Fruit fly (Drosophila melanogaster): ENCODE data around the gene Gbeta13F.

The Gbeta13F gene

DNA sequence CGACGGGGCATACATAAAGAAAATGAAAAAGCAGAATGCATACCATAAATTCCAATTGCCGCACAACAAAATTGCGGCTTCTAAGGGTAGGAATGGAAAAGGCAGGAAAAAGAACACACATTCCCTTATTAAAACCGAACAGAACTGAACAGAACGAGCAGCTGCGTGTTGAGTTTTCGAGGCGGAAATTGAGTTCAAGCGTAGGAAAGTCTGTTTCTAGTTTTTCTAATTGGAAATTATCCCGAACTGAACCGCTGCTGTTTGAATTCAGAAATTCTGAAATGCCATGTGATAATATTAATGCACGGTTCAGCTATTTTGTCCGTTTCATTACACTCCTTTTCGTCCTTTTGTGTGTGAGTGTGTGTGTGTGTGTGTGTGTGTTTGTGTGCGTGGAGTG is 43.0 kb upstream of the Gbeta13F start:
- TF ChIP-seq Dfd (GFP tag; optimal IDR thresholded peaks at IDR 0.05) (peak; percentile 36), tai (GFP tag; optimal IDR thresholded peaks at IDR 0.05) (no peak), h (GFP tag; optimal IDR thresholded peaks at IDR 0.05) (no peak)

DNA sequence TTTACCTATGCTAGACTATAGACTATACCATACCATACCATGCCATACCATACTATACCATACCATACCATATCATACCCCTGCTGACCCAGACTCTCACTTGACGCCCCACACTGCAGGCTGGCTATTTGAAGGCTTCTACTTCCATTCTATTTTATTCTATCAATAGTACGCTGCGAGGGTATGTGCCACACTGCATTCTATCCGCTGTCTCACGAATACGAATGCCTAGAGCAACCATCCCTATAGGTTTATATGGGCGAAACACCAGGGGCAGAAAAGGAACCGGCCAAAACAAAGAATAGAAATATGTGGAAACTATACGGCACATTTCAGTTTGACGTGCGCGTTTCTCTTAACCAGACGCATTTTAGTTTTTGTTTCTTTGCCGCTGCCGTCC is 42.1 kb upstream of the Gbeta13F start:
- TF ChIP-seq Hr83 (GFP tag; optimal IDR thresholded peaks at IDR 0.05; ENCODE audit: poor library complexity, severe bottlenecking), result no peak
- no peak for TF ChIP-seq Dfd (GFP tag; optimal IDR thresholded peaks at IDR 0.05)
- no peak for TF ChIP-seq ey (GFP tag; optimal IDR thresholded peaks at IDR 0.05)
- TF ChIP-seq sage (GFP tag; optimal IDR thresholded peaks at IDR 0.05), result no peak
- no peak for TF ChIP-seq jim (GFP tag; optimal IDR thresholded peaks at IDR 0.05)
- no peak for TF ChIP-seq dmrt93B (GFP tag; optimal IDR thresholded peaks at IDR 0.05)

- TF ChIP-seq foxo (GFP tag; optimal IDR thresholded peaks at IDR 0.05), result peak in 1 of 2 experiments; percentile 20
- TF ChIP-seq woc (GFP tag; optimal IDR thresholded peaks at IDR 0.05), result peak; percentile 34
- peak; percentile 5 for TF ChIP-seq HLH106 (tag; optimal IDR thresholded peaks at IDR 0.05)
- no peak for TF ChIP-seq pan (optimal IDR thresholded peaks at IDR 0.05)
Observed at dm6 chrX:15818608-15819184, 41.2 kb upstream of the Gbeta13F start.

DNA sequence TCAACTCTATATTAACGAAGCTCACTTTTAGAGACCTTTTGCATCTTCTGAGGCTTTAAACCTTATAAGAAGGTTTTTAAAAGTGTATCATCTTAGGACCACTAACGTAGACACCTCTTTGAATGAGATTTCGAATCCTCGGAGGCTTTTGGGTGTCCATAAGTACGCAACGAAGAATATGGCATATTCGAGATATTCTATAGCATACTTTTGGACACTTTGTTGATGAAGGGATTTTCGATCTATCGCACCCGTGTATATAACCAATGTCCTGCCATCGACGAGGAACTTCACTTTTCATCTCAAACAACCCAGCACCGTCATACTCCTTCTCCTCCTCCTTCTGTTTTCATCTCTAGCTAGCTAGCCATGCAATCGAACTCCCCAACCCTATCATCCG is 37.6 kb upstream of the Gbeta13F start:
- TF ChIP-seq CrebA (GFP tag; optimal IDR thresholded peaks at IDR 0.05; ENCODE audit: borderline replicate concordance), result no peak
- no peak for TF ChIP-seq brk (GFP tag; optimal IDR thresholded peaks at IDR 0.05)
- TF ChIP-seq h (GFP tag; optimal IDR thresholded peaks at IDR 0.05), result no peak
- no peak for TF ChIP-seq dmrt93B (GFP tag; optimal IDR thresholded peaks at IDR 0.05)
- no peak for TF ChIP-seq psq (GFP tag; optimal IDR thresholded peaks at IDR 0.05)
- TF ChIP-seq Dfd (GFP tag; optimal IDR thresholded peaks at IDR 0.05), result no peak
- TF ChIP-seq Dif (GFP tag; optimal IDR thresholded peaks at IDR 0.05; ENCODE audit: partially characterized antibody), result no peak
- TF ChIP-seq HLH106 (tag; optimal IDR thresholded peaks at IDR 0.05), result no peak
- no peak for TF ChIP-seq rgr (GFP tag; optimal IDR thresholded peaks at IDR 0.05)
- no peak for TF ChIP-seq woc (GFP tag; optimal IDR thresholded peaks at IDR 0.05)
- no peak for TF ChIP-seq jim (GFP tag; optimal IDR thresholded peaks at IDR 0.05)
- no peak for TF ChIP-seq OdsH (GFP tag; optimal IDR thresholded peaks at IDR 0.05)
- TF ChIP-seq fru (GFP tag; optimal IDR thresholded peaks at IDR 0.05), result no peak
- TF ChIP-seq sage (GFP tag; optimal IDR thresholded peaks at IDR 0.05), result no peak

DNA sequence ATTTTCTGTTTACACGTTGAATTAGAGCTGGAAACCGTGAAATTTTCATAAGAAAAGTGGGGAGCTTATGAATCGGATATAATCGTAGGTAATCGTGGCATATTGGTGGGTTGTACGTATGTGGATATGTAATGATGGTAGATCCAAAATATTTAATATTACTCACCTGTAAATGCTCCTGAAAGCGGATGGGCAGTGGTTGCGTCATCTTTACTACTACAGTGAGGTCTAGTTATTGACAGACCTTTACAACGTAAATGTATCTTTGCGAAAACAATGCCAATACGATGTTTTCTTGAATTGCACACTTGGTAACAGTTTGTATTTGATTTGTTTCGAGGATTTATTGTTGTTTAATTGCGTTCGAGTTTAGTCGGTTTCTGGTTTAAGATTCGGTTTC is 26.0 kb upstream of the Gbeta13F start:
- no peak for TF ChIP-seq Myc (optimal IDR thresholded peaks at IDR 0.05)
- no peak for TF ChIP-seq CG32264 (GFP tag; optimal IDR thresholded peaks at IDR 0.05)
- no peak for TF ChIP-seq psq (GFP tag; optimal IDR thresholded peaks at IDR 0.05)

dm6 chrX:15834594-15835236 is 25.2 kb upstream of the Gbeta13F start:
- TF ChIP-seq h (GFP tag; optimal IDR thresholded peaks at IDR 0.05) (peak; percentile 8), Abd-B (GFP tag; optimal IDR thresholded peaks at IDR 0.05) (no peak), ey (GFP tag; optimal IDR thresholded peaks at IDR 0.05) (no peak), Hr83 (GFP tag; optimal IDR thresholded peaks at IDR 0.05; ENCODE audit: poor library complexity, severe bottlenecking) (peak; percentile 5), fru (GFP tag; optimal IDR thresholded peaks at IDR 0.05) (no peak), Vsx2 (GFP tag; optimal IDR thresholded peaks at IDR 0.05; ENCODE audit: partially characterized antibody) (peak; percentile 63), Dif (GFP tag; optimal IDR thresholded peaks at IDR 0.05; ENCODE audit: partially characterized antibody) (peak; percentile 86), pan (optimal IDR thresholded peaks at IDR 0.05) (no peak), CG32264 (GFP tag; optimal IDR thresholded peaks at IDR 0.05) (no peak), dsf (GFP tag; optimal IDR thresholded peaks at IDR 0.05; ENCODE audit: borderline replicate concordance) (no peak), jim (GFP tag; optimal IDR thresholded peaks at IDR 0.05) (no peak), Dfd (GFP tag; optimal IDR thresholded peaks at IDR 0.05) (no peak), Rel (GFP tag; optimal IDR thresholded peaks at IDR 0.05) (no peak), Rel (tag; optimal IDR thresholded peaks at IDR 0.05) (peak; percentile 95), lola (GFP tag; optimal IDR thresholded peaks at IDR 0.05) (no peak), dmrt93B (GFP tag; optimal IDR thresholded peaks at IDR 0.05) (no peak), Hnf4 (GFP tag; optimal IDR thresholded peaks at IDR 0.05) (peak; percentile 23), sv (GFP tag; optimal IDR thresholded peaks at IDR 0.05) (no peak), psq (GFP tag; optimal IDR thresholded peaks at IDR 0.05) (no peak), GATAd (GFP tag; optimal IDR thresholded peaks at IDR 0.05) (no peak), CrebA (GFP tag; optimal IDR thresholded peaks at IDR 0.05; ENCODE audit: borderline replicate concordance) (no peak), brk (GFP tag; optimal IDR thresholded peaks at IDR 0.05) (peak; percentile 46), Sp1 (GFP tag; optimal IDR thresholded peaks at IDR 0.05) (no peak), tai (GFP tag; optimal IDR thresholded peaks at IDR 0.05) (no peak), Mio (GFP tag; optimal IDR thresholded peaks at IDR 0.05) (no peak), Myc (optimal IDR thresholded peaks at IDR 0.05) (no peak), OdsH (GFP tag; optimal IDR thresholded peaks at IDR 0.05) (no peak), woc (GFP tag; optimal IDR thresholded peaks at IDR 0.05) (peak; percentile 47), usp (GFP tag; optimal IDR thresholded peaks at IDR 0.05) (no peak), CG9705 (GFP tag; optimal IDR thresholded peaks at IDR 0.05) (no peak), N (GFP tag; optimal IDR thresholded peaks at IDR 0.05) (peak; percentile 26), Jra (GFP tag; optimal IDR thresholded peaks at IDR 0.05) (peak; percentile 27), foxo (GFP tag; optimal IDR thresholded peaks at IDR 0.05) (peak in 1 of 2 experiments; percentile 3)

Measured in whole organism, wandering third instar larva.